Worm (Caenorhabditis elegans): ENCODE results near the gene nspe-5.

DNA sequence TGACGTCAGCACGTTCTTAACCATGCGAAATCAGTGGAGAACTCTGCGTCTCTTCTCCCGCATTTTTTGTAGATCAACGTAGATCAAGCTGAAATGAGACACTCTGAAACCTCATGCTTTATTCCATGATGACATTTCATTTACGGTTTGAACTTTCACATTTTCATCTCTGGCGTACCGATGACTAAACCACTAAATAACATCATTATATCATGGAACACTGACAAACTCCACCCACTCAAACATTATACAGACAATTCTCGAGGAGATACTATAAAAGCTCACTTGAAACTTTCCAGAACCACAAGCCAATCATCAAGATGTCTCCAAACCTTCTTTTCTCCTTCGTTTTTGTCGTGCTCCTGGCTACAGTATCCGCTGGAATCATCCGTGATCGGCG, 1.8 kb upstream of the nspe-5 start, which contains the start of gene nspe-7:
- TF ChIP-seq F39B2.1 (GFP tag; IDR thresholded peaks at IDR 0.05) (no peak), pha-4 (tag; optimal IDR thresholded peaks at IDR 0.05) (no peak), snpc-4 (GFP tag; optimal IDR thresholded peaks at IDR 0.05) (no peak), snpc-4 (tag; optimal IDR thresholded peaks at IDR 0.05) (no peak), hlh-12 (tag; optimal IDR thresholded peaks at IDR 0.05) (no peak), ama-1 (optimal IDR thresholded peaks at IDR 0.05) (no peak), ama-1 (GFP tag; optimal IDR thresholded peaks at IDR 0.05) (no peak), ztf-22 (GFP tag; optimal IDR thresholded peaks at IDR 0.05) (no peak)

Data from whole organism, young adult.